ENCODE assay signal across 1 fruit fly cellular context in the genomic region with DNA sequence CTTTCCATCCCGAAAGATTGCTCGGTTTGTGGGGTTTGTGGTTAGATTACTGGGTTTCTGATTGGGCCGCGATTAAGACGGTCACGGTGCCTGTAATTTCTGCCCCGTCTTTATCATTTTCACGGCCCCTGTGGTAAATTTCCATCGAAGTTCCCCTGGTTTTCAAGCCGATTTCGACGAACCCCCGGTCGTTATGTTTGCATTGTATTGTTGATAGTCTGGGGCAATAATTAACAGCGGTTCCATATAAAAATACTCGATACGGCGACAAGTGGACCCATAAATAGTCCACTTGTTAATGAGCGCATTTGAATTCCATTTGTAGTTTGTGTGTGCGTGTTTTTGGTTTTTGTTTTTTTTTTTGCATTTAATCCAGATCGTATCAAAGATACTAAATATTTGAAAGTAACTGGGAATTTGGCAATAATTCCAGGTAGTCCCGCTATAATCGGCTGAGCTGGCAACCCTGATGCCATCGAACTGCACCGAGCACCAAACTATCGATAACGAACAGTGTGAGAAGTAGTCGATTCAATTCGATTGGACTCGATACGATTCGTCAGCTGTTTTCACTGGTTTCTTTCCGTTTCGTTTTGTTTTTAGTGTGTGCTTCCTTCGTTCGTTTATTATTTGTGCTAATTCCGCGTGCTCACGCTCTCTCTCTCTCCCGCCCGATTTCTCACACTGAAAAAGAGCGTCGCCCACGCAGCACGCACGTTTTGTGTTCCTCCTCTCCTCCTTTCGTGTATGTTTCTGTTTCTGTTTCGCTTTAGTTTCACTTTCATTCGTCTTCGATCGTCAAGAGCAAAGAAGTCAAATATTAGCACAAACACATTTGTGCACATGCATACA.
A peak's percentile ranks its signal among the peaks of the same experiment; 100 is the strongest.
TF ChIP-seq lines count a peak whose summit lies in the region.

No protein-coding gene starts in this region.

TF ChIP-seq in whole organism, embryonic, 481 proteins besides CTCF, POLR2A, EP300 and RAD21 (continued from another document and continues in another):
- TF ChIP-seq CG7839 (tag; optimal IDR thresholded peaks at IDR 0.05; lab: Kevin White, UChicago): no peak
- peak in 1 of 2 experiments; percentile 63 for TF ChIP-seq insv (GFP tag; optimal IDR thresholded peaks at IDR 0.05; lab: Kevin White, UChicago)
- peak; percentile 91 for TF ChIP-seq Med (GFP tag; lab: Kevin White, UChicago)
- no peak for TF ChIP-seq CG10209 (GFP tag; optimal IDR thresholded peaks at IDR 0.05; lab: Kevin White, UChicago)
- TF ChIP-seq CG12236 (GFP tag; optimal IDR thresholded peaks at IDR 0.05; lab: Kevin White, UChicago): no peak
- no peak for TF ChIP-seq Drgx (GFP tag; IDR thresholded peaks at IDR 0.05; lab: Robert Waterston, UW)
- no peak for TF ChIP-seq btn (GFP tag; optimal IDR thresholded peaks at IDR 0.05; lab: Kevin White, UChicago)
- TF ChIP-seq NK7.1 (GFP tag; optimal IDR thresholded peaks at IDR 0.05; lab: Kevin White, UChicago): no peak
- no peak for TF ChIP-seq Atf3 (GFP tag; optimal IDR thresholded peaks at IDR 0.05; lab: Kevin White, UChicago)
- TF ChIP-seq CG12155 (GFP tag; optimal IDR thresholded peaks at IDR 0.05; lab: Kevin White, UChicago): peak; percentile 50
- no peak for TF ChIP-seq ase (GFP tag; IDR thresholded peaks at IDR 0.05; lab: Robert Waterston, UW)
- no peak for TF ChIP-seq Xrp1 (GFP tag; IDR thresholded peaks at IDR 0.05; lab: Robert Waterston, UW)
- TF ChIP-seq CG14014 (GFP tag; IDR thresholded peaks at IDR 0.05; lab: Robert Waterston, UW): 0 out of 2 replicates have a peak, but pooled peaks have one; percentile 10
- peak; percentile 33 for TF ChIP-seq tin (GFP tag; optimal IDR thresholded peaks at IDR 0.05; lab: Kevin White, UChicago)
- TF ChIP-seq CG13424 (tag; optimal IDR thresholded peaks at IDR 0.05; lab: Kevin White, UChicago): peak; percentile 3
- peak; percentile 62; the same call in 1 of the 3 replicates for TF ChIP-seq hb (GFP tag; IDR thresholded peaks at IDR 0.05; lab: Robert Waterston, UW; ENCODE audit: partially characterized antibody)
- peak; percentile 96 for TF ChIP-seq CG11560 (tag; IDR thresholded peaks at IDR 0.05; lab: Robert Waterston, UW)
- no peak for TF ChIP-seq CG14441 (GFP tag; IDR thresholded peaks at IDR 0.05; lab: Robert Waterston, UW)
- no peak for TF ChIP-seq CG9876 (GFP tag; optimal IDR thresholded peaks at IDR 0.05; lab: Kevin White, UChicago)
- TF ChIP-seq pum (GFP tag; optimal IDR thresholded peaks at IDR 0.05; lab: Kevin White, UChicago): peak; percentile 48
- TF ChIP-seq Side (GFP tag; optimal IDR thresholded peaks at IDR 0.05; lab: Kevin White, UChicago): peak; percentile 40
- TF ChIP-seq cato (GFP tag; optimal IDR thresholded peaks at IDR 0.05; lab: Kevin White, UChicago; ENCODE audit: borderline replicate concordance): no peak
- TF ChIP-seq CG13287 (GFP tag; IDR thresholded peaks at IDR 0.05; lab: Robert Waterston, UW; ENCODE audit: partially characterized antibody): peak; percentile 89
- TF ChIP-seq CG12659 (GFP tag; optimal IDR thresholded peaks at IDR 0.05; lab: Kevin White, UChicago): no peak
- peak; percentile 74 for TF ChIP-seq pzg (GFP tag; optimal IDR thresholded peaks at IDR 0.05; lab: Kevin White, UChicago)
- TF ChIP-seq Dad (GFP tag; optimal IDR thresholded peaks at IDR 0.05; lab: Kevin White, UChicago): peak; percentile 50
- TF ChIP-seq corto (GFP tag; optimal IDR thresholded peaks at IDR 0.05; lab: Kevin White, UChicago): no peak
- TF ChIP-seq lmd (GFP tag; IDR thresholded peaks at IDR 0.05; lab: Robert Waterston, UW): peak; percentile 31; the same call in 1 of the 2 replicates
- TF ChIP-seq stwl (tag; optimal IDR thresholded peaks at IDR 0.05; lab: Kevin White, UChicago): peak; percentile 87
- TF ChIP-seq CG10565 (GFP tag; optimal IDR thresholded peaks at IDR 0.05; lab: Kevin White, UChicago): no peak
- TF ChIP-seq slbo (GFP tag; IDR thresholded peaks at IDR 0.05; lab: Robert Waterston, UW): peak; percentile 54
- no peak for TF ChIP-seq Aef1 (GFP tag; IDR thresholded peaks at IDR 0.05; lab: Robert Waterston, UW)
- no peak for TF ChIP-seq CG1647 (GFP tag; optimal IDR thresholded peaks at IDR 0.05; lab: Kevin White, UChicago)
- TF ChIP-seq dpn (GFP tag; optimal IDR thresholded peaks at IDR 0.05; lab: Kevin White, UChicago): peak; percentile 40 to 57
- no peak for TF ChIP-seq CG11696 (GFP tag; IDR thresholded peaks at IDR 0.05; lab: Robert Waterston, UW)
- peak; percentile 82 for TF ChIP-seq bbx (GFP tag; IDR thresholded peaks at IDR 0.05; lab: Robert Waterston, UW; ENCODE audit: partially characterized antibody)
- TF ChIP-seq Ptx1 (GFP tag; IDR thresholded peaks at IDR 0.05; lab: Robert Waterston, UW): peak; percentile 32; the same call in 1 of the 2 replicates
- peak; percentile 47 for TF ChIP-seq CG9797 (GFP tag; optimal IDR thresholded peaks at IDR 0.05; lab: Kevin White, UChicago)
- peak; percentile 74 for TF ChIP-seq CG8290 (GFP tag; optimal IDR thresholded peaks at IDR 0.05; lab: Kevin White, UChicago)
- TF ChIP-seq CG8290 (tag; optimal IDR thresholded peaks at IDR 0.05; lab: Kevin White, UChicago): no peak
- TF ChIP-seq ab (GFP tag; optimal IDR thresholded peaks at IDR 0.05; lab: Kevin White, UChicago): no peak
- peak; percentile 76 for TF ChIP-seq exex (tag; optimal IDR thresholded peaks at IDR 0.05; lab: Kevin White, UChicago)
- TF ChIP-seq sd (tag; optimal IDR thresholded peaks at IDR 0.05; lab: Kevin White, UChicago): no peak
- TF ChIP-seq CG13123 (GFP tag; optimal IDR thresholded peaks at IDR 0.05; lab: Kevin White, UChicago): no peak
- no peak for TF ChIP-seq gsb-n (tag; optimal IDR thresholded peaks at IDR 0.05; lab: Kevin White, UChicago)
- 0 out of 2 replicates have a peak, but pooled peaks have one; percentile 19 for TF ChIP-seq CG31224 (GFP tag; IDR thresholded peaks at IDR 0.05; lab: Robert Waterston, UW)
- TF ChIP-seq eyg (GFP tag; optimal IDR thresholded peaks at IDR 0.05; lab: Kevin White, UChicago): peak; percentile 31
- no peak for TF ChIP-seq CG17568 (GFP tag; optimal IDR thresholded peaks at IDR 0.05; lab: Kevin White, UChicago)
- TF ChIP-seq ro (GFP tag; IDR thresholded peaks at IDR 0.05; lab: Robert Waterston, UW): no peak
- TF ChIP-seq CG31441 (GFP tag; IDR thresholded peaks at IDR 0.05; lab: Robert Waterston, UW): no peak
- peak; percentile 84 for TF ChIP-seq CG16813 (GFP tag; IDR thresholded peaks at IDR 0.05; lab: Robert Waterston, UW; ENCODE audit: partially characterized antibody)
- TF ChIP-seq CG2678 (tag; optimal IDR thresholded peaks at IDR 0.05; lab: Kevin White, UChicago): no peak
- no peak for TF ChIP-seq Nf-YB (GFP tag; optimal IDR thresholded peaks at IDR 0.05; lab: Kevin White, UChicago)
- peak; percentile 64 for TF ChIP-seq inv (GFP tag; IDR thresholded peaks at IDR 0.05; lab: Robert Waterston, UW; ENCODE audit: partially characterized antibody)
- TF ChIP-seq maf-S (GFP tag; optimal IDR thresholded peaks at IDR 0.05; lab: Kevin White, UChicago): peak; percentile 35
- no peak for TF ChIP-seq gcm2 (GFP tag; optimal IDR thresholded peaks at IDR 0.05; lab: Kevin White, UChicago)
- TF ChIP-seq CG18764 (GFP tag; optimal IDR thresholded peaks at IDR 0.05; lab: Kevin White, UChicago): no peak
- TF ChIP-seq CG18011 (GFP tag; optimal IDR thresholded peaks at IDR 0.05; lab: Kevin White, UChicago): no peak
- TF ChIP-seq CG1233 (GFP tag; optimal IDR thresholded peaks at IDR 0.05; lab: Kevin White, UChicago): no peak
- no peak for TF ChIP-seq CG31365 (tag; optimal IDR thresholded peaks at IDR 0.05; lab: Kevin White, UChicago)
- TF ChIP-seq gt (GFP tag; IDR thresholded peaks at IDR 0.05; lab: Robert Waterston, UW): no peak
- TF ChIP-seq org-1 (GFP tag; optimal IDR thresholded peaks at IDR 0.05; lab: Kevin White, UChicago): no peak
- TF ChIP-seq CG15011 (GFP tag; optimal IDR thresholded peaks at IDR 0.05; lab: Kevin White, UChicago): no peak
- no peak for TF ChIP-seq CG10147 (GFP tag; optimal IDR thresholded peaks at IDR 0.05; lab: Kevin White, UChicago)
- no peak for TF ChIP-seq Rx (GFP tag; IDR thresholded peaks at IDR 0.05; lab: Robert Waterston, UW)
- no peak for TF ChIP-seq CG9437 (GFP tag; optimal IDR thresholded peaks at IDR 0.05; lab: Kevin White, UChicago)
- no peak for TF ChIP-seq mirr (GFP tag; optimal IDR thresholded peaks at IDR 0.05; lab: Kevin White, UChicago)
- TF ChIP-seq CG14860 (GFP tag; IDR thresholded peaks at IDR 0.05; lab: Robert Waterston, UW; ENCODE audit: partially characterized antibody): peak; percentile 79
- TF ChIP-seq CG6689 (GFP tag; IDR thresholded peaks at IDR 0.05; lab: Robert Waterston, UW): no peak
- no peak for TF ChIP-seq CG5180 (GFP tag; optimal IDR thresholded peaks at IDR 0.05; lab: Kevin White, UChicago)
- TF ChIP-seq chinmo (GFP tag; IDR thresholded peaks at IDR 0.05; lab: Robert Waterston, UW; ENCODE audit: partially characterized antibody): peak; percentile 90
- peak; percentile 32; the same call in 1 of the 2 replicates for TF ChIP-seq onecut (GFP tag; IDR thresholded peaks at IDR 0.05; lab: Robert Waterston, UW)
- peak; percentile 52 for TF ChIP-seq trem (tag; optimal IDR thresholded peaks at IDR 0.05; lab: Kevin White, UChicago)
- TF ChIP-seq Gug (GFP tag; IDR thresholded peaks at IDR 0.05; lab: Robert Waterston, UW): peak; percentile 13; the same call in 1 of the 4 replicates
- TF ChIP-seq bigmax (GFP tag; optimal IDR thresholded peaks at IDR 0.05; lab: Kevin White, UChicago): no peak
- TF ChIP-seq schlank (tag; optimal IDR thresholded peaks at IDR 0.05; lab: Kevin White, UChicago): no peak
- peak; percentile 43 for TF ChIP-seq Nf-YC (tag; optimal IDR thresholded peaks at IDR 0.05; lab: Kevin White, UChicago)
- TF ChIP-seq kni (GFP tag; optimal IDR thresholded peaks at IDR 0.05; lab: Kevin White, UChicago): no peak
- TF ChIP-seq CG4854 (GFP tag; optimal IDR thresholded peaks at IDR 0.05; lab: Kevin White, UChicago): no peak
- TF ChIP-seq CG17612 (GFP tag; IDR thresholded peaks at IDR 0.05; lab: Robert Waterston, UW): no peak
- no peak for TF ChIP-seq wdn (GFP tag; IDR thresholded peaks at IDR 0.05; lab: Robert Waterston, UW)
- TF ChIP-seq dmrt99B (tag; optimal IDR thresholded peaks at IDR 0.05; lab: Kevin White, UChicago): no peak
- TF ChIP-seq gfzf (GFP tag; optimal IDR thresholded peaks at IDR 0.05; lab: Kevin White, UChicago): peak; percentile 48
- no peak for TF ChIP-seq otp (GFP tag; IDR thresholded peaks at IDR 0.05; lab: Robert Waterston, UW)
- peak; percentile 48 for TF ChIP-seq zfh2 (GFP tag; optimal IDR thresholded peaks at IDR 0.05; lab: Kevin White, UChicago)
- TF ChIP-seq CG12071 (GFP tag; optimal IDR thresholded peaks at IDR 0.05; lab: Kevin White, UChicago): no peak
- TF ChIP-seq Myb (GFP tag; optimal IDR thresholded peaks at IDR 0.05; lab: Kevin White, UChicago): peak; percentile 82
- TF ChIP-seq Oli (tag; optimal IDR thresholded peaks at IDR 0.05; lab: Kevin White, UChicago): no peak
- peak; percentile 2 for TF ChIP-seq vfl (GFP tag; optimal IDR thresholded peaks at IDR 0.05; lab: Kevin White, UChicago)
- TF ChIP-seq CG15696 (tag; optimal IDR thresholded peaks at IDR 0.05; lab: Kevin White, UChicago): no peak
- TF ChIP-seq CG10959 (GFP tag; IDR thresholded peaks at IDR 0.05; lab: Robert Waterston, UW): no peak
- TF ChIP-seq CG11456 (GFP tag; IDR thresholded peaks at IDR 0.05; lab: Robert Waterston, UW): peak; percentile 54; the same call in 1 of the 3 replicates
- no peak for TF ChIP-seq wor (GFP tag; IDR thresholded peaks at IDR 0.05; lab: Robert Waterston, UW)
- peak; percentile 86 for TF ChIP-seq CG34224 (GFP tag; IDR thresholded peaks at IDR 0.05; lab: Robert Waterston, UW; ENCODE audit: partially characterized antibody)
- peak; percentile 66 for TF ChIP-seq CG18599 (GFP tag; optimal IDR thresholded peaks at IDR 0.05; lab: Kevin White, UChicago)
- peak; percentile 77 for TF ChIP-seq cwo (GFP tag; optimal IDR thresholded peaks at IDR 0.05; lab: Kevin White, UChicago)
- peak; percentile 13 for TF ChIP-seq CG17186 (GFP tag; optimal IDR thresholded peaks at IDR 0.05; lab: Kevin White, UChicago)
- no peak for TF ChIP-seq oc (tag; optimal IDR thresholded peaks at IDR 0.05; lab: Kevin White, UChicago)
- peak; percentile 37 for TF ChIP-seq NC2β (GFP tag; optimal IDR thresholded peaks at IDR 0.05; lab: Kevin White, UChicago)
- no peak for TF ChIP-seq CG10654 (GFP tag; optimal IDR thresholded peaks at IDR 0.05; lab: Kevin White, UChicago)
- peak; percentile 56 for TF ChIP-seq E2f2 (GFP tag; IDR thresholded peaks at IDR 0.05; lab: Robert Waterston, UW)
- no peak for TF ChIP-seq fd64A (GFP tag; optimal IDR thresholded peaks at IDR 0.05; lab: Kevin White, UChicago)
- TF ChIP-seq crp (GFP tag; optimal IDR thresholded peaks at IDR 0.05; lab: Kevin White, UChicago): peak; percentile 42 to 89
- TF ChIP-seq CG17361 (GFP tag; IDR thresholded peaks at IDR 0.05; lab: Robert Waterston, UW): no peak
- TF ChIP-seq CG8388 (GFP tag; optimal IDR thresholded peaks at IDR 0.05; lab: Kevin White, UChicago): no peak
- TF ChIP-seq CG7928 (GFP tag; optimal IDR thresholded peaks at IDR 0.05; lab: Kevin White, UChicago): no peak
- TF ChIP-seq Hsf (GFP tag; optimal IDR thresholded peaks at IDR 0.05; lab: Kevin White, UChicago): peak; percentile 28
- no peak for TF ChIP-seq CG18476 (GFP tag; optimal IDR thresholded peaks at IDR 0.05; lab: Kevin White, UChicago)
- TF ChIP-seq CG3065 (GFP tag; optimal IDR thresholded peaks at IDR 0.05; lab: Kevin White, UChicago): no peak
- no peak for TF ChIP-seq ara (GFP tag; IDR thresholded peaks at IDR 0.05; lab: Robert Waterston, UW)
- TF ChIP-seq CG1529 (GFP tag; optimal IDR thresholded peaks at IDR 0.05; lab: Kevin White, UChicago): no peak
- TF ChIP-seq CG4820 (GFP tag; optimal IDR thresholded peaks at IDR 0.05; lab: Kevin White, UChicago): no peak
- TF ChIP-seq gro (GFP tag; optimal IDR thresholded peaks at IDR 0.05; lab: Kevin White, UChicago): peak; percentile 49
- TF ChIP-seq tio (GFP tag; optimal IDR thresholded peaks at IDR 0.05; lab: Kevin White, UChicago): no peak
- peak in 1 of 3 experiments; percentile 5 for TF ChIP-seq Stat92E (GFP tag; optimal IDR thresholded peaks at IDR 0.05; lab: Kevin White, UChicago)
- TF ChIP-seq CG32772 (GFP tag; IDR thresholded peaks at IDR 0.05; lab: Robert Waterston, UW): no peak
- TF ChIP-seq fd96Cb (tag; optimal IDR thresholded peaks at IDR 0.05; lab: Kevin White, UChicago): no peak
- TF ChIP-seq CG8089 (GFP tag; optimal IDR thresholded peaks at IDR 0.05; lab: Kevin White, UChicago): no peak
- peak; percentile 72 for TF ChIP-seq sens (GFP tag; lab: Kevin White, UChicago)
- TF ChIP-seq nom (GFP tag; optimal IDR thresholded peaks at IDR 0.05; lab: Kevin White, UChicago): no peak
- TF ChIP-seq HLH4C (GFP tag; IDR thresholded peaks at IDR 0.05; lab: Robert Waterston, UW; ENCODE audit: partially characterized antibody): peak; percentile 80
- no peak for TF ChIP-seq Abd-B (GFP tag; optimal IDR thresholded peaks at IDR 0.05; lab: Kevin White, UChicago)
- peak; percentile 43 for TF ChIP-seq her (GFP tag; optimal IDR thresholded peaks at IDR 0.05; lab: Kevin White, UChicago)
